Fruit fly (Drosophila melanogaster) whole organism, wandering third instar larva: ENCODE measurements around the gene CG11162.

Experiments
- Abd-B ChIP-seq: fragments of >200 bp; optimal IDR thresholded peaks from 2 replicates; lab custom pipeline; 2017; ENCODE audit warnings: missing biosample characterization, missing genetic modification characterization
- CG32264 ChIP-seq: fragments of 200-800 bp; sonication (Bioruptor generic); optimal IDR thresholded peaks from 2 replicates; lab custom pipeline; 2016; ENCODE audit warnings: missing biosample characterization, missing genetic modification characterization
- CG9705 ChIP-seq: fragments of 200-800 bp; sonication (Bioruptor generic); optimal IDR thresholded peaks from 2 replicates; lab custom pipeline; 2018; ENCODE audit warnings: missing biosample characterization, mild to moderate bottlenecking, missing genetic modification characterization
- CrebA ChIP-seq: fragments of 200-800 bp; sonication (Bioruptor generic); optimal IDR thresholded peaks from 2 replicates; lab custom pipeline; 2016; ENCODE audit warnings: missing biosample characterization, mild to moderate bottlenecking, missing genetic modification characterization, borderline replicate concordance
- HLH106 ChIP-seq: fragments of 200-800 bp; optimal IDR thresholded peaks from 3 replicates; lab custom pipeline; 2019; ENCODE audit warnings: missing biosample characterization, mild to moderate bottlenecking, missing genetic modification characterization, moderate library complexity
- Hnf4 ChIP-seq: fragments of 200-800 bp; sonication (Bioruptor generic); optimal IDR thresholded peaks from 2 replicates; lab custom pipeline; 2016; ENCODE audit warnings: missing biosample characterization, mild to moderate bottlenecking, missing genetic modification characterization
- Hr83 ChIP-seq: fragments of 200-300 bp; sonication (Bioruptor generic); optimal IDR thresholded peaks from 2 replicates; lab custom pipeline; 2016; ENCODE audit warnings: missing biosample characterization, mild to moderate bottlenecking, missing genetic modification characterization, moderate library complexity; ENCODE audit not compliant: poor library complexity, severe bottlenecking
- Jra ChIP-seq: sonication (Bioruptor generic); optimal IDR thresholded peaks from 2 replicates; lab custom pipeline; 2016; ENCODE audit warnings: missing biosample characterization, missing genetic modification characterization
- Mio ChIP-seq: sonication (Bioruptor generic); optimal IDR thresholded peaks from 2 replicates; lab custom pipeline; 2016; ENCODE audit warnings: missing biosample characterization, missing genetic modification characterization
- Myc ChIP-seq: fragments of >200 bp; optimal IDR thresholded peaks from 2 replicates; lab custom pipeline; 2017
- N ChIP-seq: fragments of >200 bp; optimal IDR thresholded peaks from 2 replicates; lab custom pipeline; 2018; ENCODE audit warnings: missing biosample characterization, missing external identifiers, missing genetic modification characterization
- Rel ChIP-seq, 2 experiments: fragments of 200-800 bp; sonication (Bioruptor generic) in 1 of 2; optimal IDR thresholded peaks; 2 replicates in 1 of 2; 3 replicates in 1 of 2; lab custom pipeline; 2016 to 2019; ENCODE audit warnings: mild to moderate bottlenecking in 2 of 2, missing biosample characterization in 2 of 2, missing genetic modification characterization in 2 of 2, moderate library complexity in 1 of 2
- Sp1 ChIP-seq: fragments of 200-800 bp; sonication (Bioruptor generic); optimal IDR thresholded peaks from 3 replicates; lab custom pipeline; 2019; ENCODE audit warnings: missing biosample characterization, mild to moderate bottlenecking, missing genetic modification characterization, moderate library complexity
- Vsx2 ChIP-seq: fragments of 200-300, 225-300 bp; sonication (Bioruptor generic); optimal IDR thresholded peaks from 2 replicates; lab custom pipeline; 2018; ENCODE audit warnings: missing biosample characterization, missing genetic modification characterization; ENCODE audit not compliant: partially characterized antibody
- br ChIP-seq: fragments of 200-800 bp; sonication (Bioruptor generic); optimal IDR thresholded peaks from 2 replicates; lab custom pipeline; 2016; ENCODE audit warnings: missing biosample characterization, missing genetic modification characterization
- brk ChIP-seq: fragments of 200-800 bp; sonication (Bioruptor generic); optimal IDR thresholded peaks from 2 replicates; lab custom pipeline; 2016; ENCODE audit warnings: missing biosample characterization, mild to moderate bottlenecking, missing genetic modification characterization
- dl ChIP-seq, 2 experiments: fragments of 175-275, 200-275 bp in 1 of 2; fragments of 200-275 bp in 1 of 2; sonication (Bioruptor generic); optimal IDR thresholded peaks; lab custom pipeline; 2018; ENCODE audit warnings: mild to moderate bottlenecking in 2 of 2, missing biosample characterization in 2 of 2, missing genetic modification characterization in 2 of 2, moderate library complexity in 2 of 2; ENCODE audit not compliant: partially characterized antibody in 2 of 2, insufficient read depth in 1 of 2
- dmrt93B ChIP-seq: fragments of 200-800 bp; sonication (Bioruptor generic); optimal IDR thresholded peaks from 2 replicates; lab custom pipeline; 2018; ENCODE audit warnings: missing biosample characterization, mild to moderate bottlenecking, missing genetic modification characterization
- dsf ChIP-seq: sonication (Bioruptor generic); optimal IDR thresholded peaks from 2 replicates; lab custom pipeline; 2016; ENCODE audit warnings: missing biosample characterization, missing genetic modification characterization, borderline replicate concordance
- ey ChIP-seq: fragments of 200-800 bp; sonication (Bioruptor generic); optimal IDR thresholded peaks from 2 replicates; lab custom pipeline; 2016; ENCODE audit warnings: missing biosample characterization, missing genetic modification characterization
- foxo ChIP-seq, 2 experiments: fragments of 200-800 bp; sonication (Bioruptor generic); optimal IDR thresholded peaks; 2 replicates in 1 of 2; 3 replicates in 1 of 2; lab custom pipeline; 2016 to 2017; ENCODE audit warnings: missing biosample characterization in 2 of 2, missing genetic modification characterization in 2 of 2
- fru ChIP-seq: fragments of 200-800 bp; sonication (Bioruptor generic); optimal IDR thresholded peaks from 3 replicates; lab custom pipeline; 2016; ENCODE audit warnings: missing biosample characterization, mild to moderate bottlenecking, missing genetic modification characterization
- h ChIP-seq: fragments of 200-800 bp; sonication (Bioruptor generic); optimal IDR thresholded peaks from 3 replicates; lab custom pipeline; 2016; ENCODE audit warnings: missing biosample characterization, mild to moderate bottlenecking, missing genetic modification characterization
- jim ChIP-seq: fragments of 175-275, 200-325 bp; sonication (Bioruptor generic); optimal IDR thresholded peaks from 2 replicates; lab custom pipeline; 2016; ENCODE audit warnings: missing biosample characterization, mild to moderate bottlenecking, missing genetic modification characterization
- pan ChIP-seq: fragments of >200 bp; optimal IDR thresholded peaks from 2 replicates; lab custom pipeline; 2017
- psq ChIP-seq: fragments of 200-800 bp; sonication (Bioruptor generic); optimal IDR thresholded peaks from 3 replicates; lab custom pipeline; 2017; ENCODE audit warnings: missing biosample characterization, mild to moderate bottlenecking, missing genetic modification characterization, moderate library complexity
- rgr ChIP-seq: fragments of 200-800 bp; sonication (Bioruptor generic); optimal IDR thresholded peaks from 3 replicates; lab custom pipeline; 2016; ENCODE audit warnings: missing biosample characterization, mild to moderate bottlenecking, missing genetic modification characterization
- sv ChIP-seq: fragments of 200-800 bp; sonication (Bioruptor generic); optimal IDR thresholded peaks from 3 replicates; lab custom pipeline; 2016; ENCODE audit warnings: missing biosample characterization, missing genetic modification characterization
- tai ChIP-seq: sonication (Bioruptor generic); optimal IDR thresholded peaks from 2 replicates; lab custom pipeline; 2016; ENCODE audit warnings: missing biosample characterization, missing genetic modification characterization
- usp ChIP-seq: fragments of >200 bp; optimal IDR thresholded peaks from 2 replicates; lab custom pipeline; 2017; ENCODE audit warnings: missing biosample characterization, missing genetic modification characterization
- woc ChIP-seq: sonication (Bioruptor generic); optimal IDR thresholded peaks from 2 replicates; lab custom pipeline; 2016; ENCODE audit warnings: missing biosample characterization, mild to moderate bottlenecking, missing genetic modification characterization

The CG11162 gene

dm6 chrX:13682652-13683051, 6.0 kb downstream of the CG11162 start, which contains the start of gene CG11158:
CG11158 (plus strand) TSS chrX:13682952.
- TF ChIP-seq Vsx2 (GFP tag; lab: Kevin White, UChicago) (no peak), rgr (GFP tag; lab: Kevin White, UChicago) (no peak), h (GFP tag; lab: Kevin White, UChicago) (no peak), Hnf4 (GFP tag; lab: Kevin White, UChicago) (no peak), Jra (GFP tag; lab: Kevin White, UChicago) (no peak), foxo (GFP tag; optimal IDR thresholded peaks at IDR 0.05; lab: Kevin White, UChicago) (no peak), dl (GFP tag; optimal IDR thresholded peaks at IDR 0.05; lab: Kevin White, UChicago; ENCODE audit: insufficient read depth in 1 of 2, partially characterized antibody in 2 of 2) (no peak), dmrt93B (GFP tag; lab: Kevin White, UChicago) (no peak), tai (GFP tag; lab: Kevin White, UChicago) (no peak), CG9705 (GFP tag; lab: Kevin White, UChicago) (no peak)
- TF ChIP-seq, all 38 proteins: peak for 0

dm6 chrX:13691992-13692391, 15.3 kb downstream of the CG11162 start, which contains the start of gene Nna1:
Nna1 (plus strand) TSS chrX:13692292.
- TF ChIP-seq brk (GFP tag; lab: Kevin White, UChicago): no peak
- no peak for TF ChIP-seq CrebA (GFP tag; lab: Kevin White, UChicago)
- no peak for TF ChIP-seq Abd-B (GFP tag; lab: Kevin White, UChicago)

- no peak for TF ChIP-seq dsf (GFP tag; lab: Kevin White, UChicago)
- TF ChIP-seq Mio (GFP tag; lab: Kevin White, UChicago): no peak
- TF ChIP-seq Hnf4 (GFP tag; lab: Kevin White, UChicago): no peak
- no peak for TF ChIP-seq HLH106 (tag; lab: Kevin White, UChicago)
- TF ChIP-seq rgr (GFP tag; lab: Kevin White, UChicago): peak; percentile 10
- no peak for TF ChIP-seq foxo (GFP tag; optimal IDR thresholded peaks at IDR 0.05; lab: Kevin White, UChicago)
These were observed 22.2 kb downstream of the CG11162 start for dm6 chrX:13698717-13699427.

dm6 chrX:13699666-13700065, 23.0 kb downstream of the CG11162 start:
- TF ChIP-seq foxo (GFP tag; optimal IDR thresholded peaks at IDR 0.05; lab: Kevin White, UChicago) (no peak), psq (GFP tag; lab: Kevin White, UChicago) (no peak), HLH106 (tag; lab: Kevin White, UChicago) (no peak), CG32264 (GFP tag; lab: Kevin White, UChicago) (no peak), N (GFP tag; lab: Kevin White, UChicago) (no peak), h (GFP tag; lab: Kevin White, UChicago) (no peak), fru (GFP tag; lab: Kevin White, UChicago) (no peak), usp (GFP tag; lab: Kevin White, UChicago) (no peak), Jra (GFP tag; lab: Kevin White, UChicago) (no peak), ey (GFP tag; lab: Kevin White, UChicago) (no peak), woc (GFP tag; lab: Kevin White, UChicago) (no peak), dmrt93B (GFP tag; lab: Kevin White, UChicago) (no peak), jim (GFP tag; lab: Kevin White, UChicago) (no peak), Hnf4 (GFP tag; lab: Kevin White, UChicago) (no peak), Rel (GFP tag; optimal IDR thresholded peaks at IDR 0.05; lab: Kevin White, UChicago) (no peak), Rel (tag; optimal IDR thresholded peaks at IDR 0.05; lab: Kevin White, UChicago) (no peak), Hr83 (GFP tag; lab: Kevin White, UChicago) (no peak), Mio (GFP tag; lab: Kevin White, UChicago) (no peak), br (GFP tag; lab: Kevin White, UChicago) (no peak), Myc (lab: Kevin White, UChicago) (no peak), rgr (GFP tag; lab: Kevin White, UChicago) (no peak)
- TF ChIP-seq, all 38 proteins: peak for 0

- TF ChIP-seq Mio (GFP tag; lab: Kevin White, UChicago) (no peak), pan (no peak), fru (GFP tag; lab: Kevin White, UChicago) (no peak), sv (GFP tag; lab: Kevin White, UChicago) (no peak), foxo (GFP tag; optimal IDR thresholded peaks at IDR 0.05; lab: Kevin White, UChicago) (no peak), Sp1 (GFP tag; lab: Kevin White, UChicago) (no peak)
These were observed 41.3 kb downstream of the CG11162 start, which contains the start of gene Nadsyn for dm6 chrX:13717982-13718402. Nadsyn (minus strand) TSS chrX:13718285.
